Fruit fly (Drosophila melanogaster) whole organism: ENCODE results near the gene CG5404.

ENCODE experiments used
- CG8478 ChIP-seq: fragments of >200 bp; optimal IDR thresholded peaks from 2 replicates; lab custom pipeline; 2018; ENCODE audit warnings: inconsistent platforms
- EcR ChIP-seq, 2 experiments: fragments of >200 bp; optimal IDR thresholded peaks; 2 replicates each; lab custom pipeline; 2017; ENCODE audit warnings: missing biosample characterization in 2 of 2, missing genetic modification characterization in 2 of 2, missing genetic modification reagents in 2 of 2
- psq ChIP-seq: fragments of >200 bp; optimal IDR thresholded peaks from 2 replicates; lab custom pipeline; 2017

- TF ChIP-seq EcR (GFP tag; optimal IDR thresholded peaks at IDR 0.05; lab: Kevin White, UChicago): no peak
- TF ChIP-seq psq: no peak
- no peak for TF ChIP-seq CG8478
Measured at dm6 chr3R:15670559-15670958, 33.9 kb upstream of the CG5404 start.
